Fruit fly (Drosophila melanogaster) whole organism, prepupa: Measurements from ENCODE around the gene Cyp4ac2.

Source experiments
- CG10631 ChIP-seq: fragments of 200-800 bp; sonication (Bioruptor generic); optimal IDR thresholded peaks from 2 replicates; lab custom pipeline; 2016; ENCODE audit warnings: missing biosample characterization, missing genetic modification characterization
- CG11294 ChIP-seq: fragments of 200-800 bp; sonication (Bioruptor generic); IDR thresholded peaks from 2 replicates; pipeline ENCODE4 v1.3.6; 2022; ENCODE audit warnings: missing biosample characterization, missing genetic modification characterization
- CG11902 ChIP-seq: fragments of 200-800 bp; sonication (Bioruptor generic); optimal IDR thresholded peaks from 3 replicates; lab custom pipeline; 2016; ENCODE audit warnings: missing biosample characterization, missing genetic modification characterization
- CG1621 ChIP-seq: fragments of 200-800 bp; sonication (Bioruptor generic); optimal IDR thresholded peaks from 3 replicates; lab custom pipeline; 2018; ENCODE audit warnings: missing biosample characterization, mild to moderate bottlenecking, missing genetic modification characterization
- CG3032 ChIP-seq: fragments of 200-800 bp; optimal IDR thresholded peaks from 2 replicates; lab custom pipeline; 2019; ENCODE audit warnings: missing biosample characterization, mild to moderate bottlenecking, missing genetic modification characterization, moderate library complexity
- CG31627 ChIP-seq: fragments of 200-800 bp; sonication (Bioruptor generic); optimal IDR thresholded peaks from 3 replicates; lab custom pipeline; 2016; ENCODE audit warnings: missing biosample characterization, missing genetic modification characterization
- CG32006 ChIP-seq: fragments of 200-800 bp; sonication (Bioruptor generic); optimal IDR thresholded peaks from 3 replicates; lab custom pipeline; 2017; ENCODE audit warnings: missing biosample characterization, mild to moderate bottlenecking, missing genetic modification characterization
- CG34406 ChIP-seq: fragments of 200-800 bp; sonication (Bioruptor generic); optimal IDR thresholded peaks from 3 replicates; lab custom pipeline; 2016; ENCODE audit warnings: missing biosample characterization, missing genetic modification characterization
- CG6163 ChIP-seq: fragments of 200-800 bp; sonication (Bioruptor generic); IDR thresholded peaks from 3 replicates; pipeline ENCODE4 v1.3.6; 2022; ENCODE audit warnings: missing biosample characterization, missing genetic modification characterization
- CG6276 ChIP-seq: fragments of 200-800 bp; sonication (Bioruptor generic); optimal IDR thresholded peaks from 2 replicates; lab custom pipeline; 2017; ENCODE audit warnings: missing biosample characterization, mild to moderate bottlenecking, missing genetic modification characterization
- CG6792 ChIP-seq: fragments of 200-800 bp; sonication (Bioruptor generic); optimal IDR thresholded peaks from 3 replicates; lab custom pipeline; 2016; ENCODE audit warnings: missing biosample characterization, missing genetic modification characterization
- CG6808 ChIP-seq: fragments of 200-800 bp; sonication (Bioruptor generic); optimal IDR thresholded peaks from 3 replicates; lab custom pipeline; 2017; ENCODE audit warnings: missing biosample characterization, missing genetic modification characterization, mild to moderate bottlenecking, moderate library complexity, missing genetic modification reagents
- CG6854 ChIP-seq: fragments of 200-800 bp; sonication (Bioruptor generic); optimal IDR thresholded peaks from 2 replicates; lab custom pipeline; 2017; ENCODE audit warnings: missing biosample characterization, mild to moderate bottlenecking, missing genetic modification characterization
- CG7368 ChIP-seq: fragments of 200-800 bp; sonication (Bioruptor generic); optimal IDR thresholded peaks from 3 replicates; lab custom pipeline; 2016; ENCODE audit warnings: missing biosample characterization, missing genetic modification characterization
- CG8119 ChIP-seq: fragments of 200-800 bp; sonication (Bioruptor generic); IDR thresholded peaks from 3 replicates; pipeline ENCODE4 v1.3.6; 2022; ENCODE audit warnings: missing biosample characterization, missing genetic modification characterization
- CG8319 ChIP-seq: fragments of 200-800 bp; sonication (Bioruptor generic); optimal IDR thresholded peaks from 3 replicates; lab custom pipeline; 2016; ENCODE audit warnings: missing biosample characterization, missing genetic modification characterization
- CG8632 ChIP-seq: fragments of 200-800 bp; sonication (Bioruptor generic); optimal IDR thresholded peaks from 3 replicates; lab custom pipeline; 2016; ENCODE audit warnings: missing biosample characterization, missing genetic modification characterization
- CG9139 ChIP-seq: fragments of 200-800 bp; sonication (Bioruptor generic); optimal IDR thresholded peaks from 3 replicates; lab custom pipeline; 2017; ENCODE audit warnings: missing biosample characterization, mild to moderate bottlenecking, missing genetic modification characterization
- Eip75B ChIP-seq: fragments of 200-800 bp; sonication (Bioruptor generic); optimal IDR thresholded peaks from 3 replicates; lab custom pipeline; 2016; ENCODE audit warnings: missing biosample characterization, missing genetic modification characterization
- Eip78C ChIP-seq: fragments of 200-800 bp; sonication (Bioruptor generic); peaks from one replicate; lab custom pipeline; 2016; ENCODE audit warnings: missing biosample characterization, missing genetic modification characterization
- Eip93F ChIP-seq: fragments of 200-800 bp; sonication (Bioruptor generic); optimal IDR thresholded peaks from 2 replicates; lab custom pipeline; 2016; ENCODE audit warnings: missing biosample characterization, mild to moderate bottlenecking, missing genetic modification characterization
- Ets96B ChIP-seq: fragments of 200-800 bp; optimal IDR thresholded peaks from 2 replicates; lab custom pipeline; 2019; ENCODE audit warnings: missing biosample characterization, mild to moderate bottlenecking, missing genetic modification characterization, moderate library complexity
- Gug ChIP-seq: fragments of 200-800 bp; sonication (Bioruptor generic); IDR thresholded peaks from 2 replicates; pipeline ENCODE4 v1.3.6; 2022; ENCODE audit warnings: missing biosample characterization, missing genetic modification characterization
- Hr38 ChIP-seq: sonication (Bioruptor generic); optimal IDR thresholded peaks from 2 replicates; lab custom pipeline; 2016; ENCODE audit warnings: missing biosample characterization, missing genetic modification characterization
- Hr39 ChIP-seq: fragments of 200-800 bp; sonication (Bioruptor generic); optimal IDR thresholded peaks from 2 replicates; lab custom pipeline; 2016; ENCODE audit warnings: missing biosample characterization, missing genetic modification characterization
- Met ChIP-seq: fragments of 200-800 bp; sonication (Bioruptor generic); optimal IDR thresholded peaks from 3 replicates; lab custom pipeline; 2016; ENCODE audit warnings: missing biosample characterization, missing genetic modification characterization
- OdsH ChIP-seq: fragments of 200-800 bp; sonication (Bioruptor generic); optimal IDR thresholded peaks from 3 replicates; lab custom pipeline; 2016; ENCODE audit warnings: missing biosample characterization, missing genetic modification characterization
- Smox ChIP-seq: fragments of 200-800 bp; sonication (Bioruptor generic); optimal IDR thresholded peaks from 3 replicates; lab custom pipeline; 2016; ENCODE audit warnings: missing biosample characterization, missing genetic modification characterization
- Sox14 ChIP-seq: fragments of 200-800 bp; sonication (Bioruptor generic); optimal IDR thresholded peaks from 3 replicates; lab custom pipeline; 2016; ENCODE audit warnings: missing biosample characterization, missing genetic modification characterization
- Sox15 ChIP-seq: fragments of 200-800 bp; sonication (Bioruptor generic); optimal IDR thresholded peaks from 3 replicates; lab custom pipeline; 2016; ENCODE audit warnings: missing biosample characterization, missing genetic modification characterization
- achi ChIP-seq: fragments of 200-800 bp; sonication (Bioruptor generic); optimal IDR thresholded peaks from 3 replicates; lab custom pipeline; 2016; ENCODE audit warnings: missing biosample characterization, missing genetic modification characterization
- cyc ChIP-seq: fragments of 200-800 bp; sonication (Bioruptor generic); optimal IDR thresholded peaks from 3 replicates; lab custom pipeline; 2016; ENCODE audit warnings: missing biosample characterization, missing genetic modification characterization
- dac ChIP-seq: fragments of 200-800 bp; sonication (Bioruptor generic); optimal IDR thresholded peaks from 2 replicates; lab custom pipeline; 2017; ENCODE audit warnings: missing biosample characterization, mild to moderate bottlenecking, missing genetic modification characterization
- dsx ChIP-seq: fragments of 200-800 bp; optimal IDR thresholded peaks from 3 replicates; lab custom pipeline; 2019; ENCODE audit warnings: missing biosample characterization, mild to moderate bottlenecking, missing genetic modification characterization, moderate library complexity; ENCODE audit not compliant: poor library complexity, severe bottlenecking
- eg ChIP-seq: fragments of 200-800 bp; sonication (Bioruptor generic); IDR thresholded peaks from 3 replicates; pipeline ENCODE4 v1.3.6; 2022; ENCODE audit warnings: missing biosample characterization, missing genetic modification characterization
- esn ChIP-seq: fragments of 200-800 bp; sonication (Bioruptor generic); optimal IDR thresholded peaks from 2 replicates; lab custom pipeline; 2016; ENCODE audit warnings: missing biosample characterization, mild to moderate bottlenecking, missing genetic modification characterization, moderate library complexity
- fd59A ChIP-seq: fragments of 200-800 bp; sonication (Bioruptor generic); optimal IDR thresholded peaks from 2 replicates; lab custom pipeline; 2017; ENCODE audit warnings: missing biosample characterization, mild to moderate bottlenecking, missing genetic modification characterization, missing genetic modification reagents
- fd85E ChIP-seq: fragments of 200-800 bp; sonication (Bioruptor generic); optimal IDR thresholded peaks from 3 replicates; lab custom pipeline; 2016; ENCODE audit warnings: missing biosample characterization, missing genetic modification characterization
- fkh ChIP-seq: fragments of 200-800 bp; sonication (Bioruptor generic); optimal IDR thresholded peaks from 3 replicates; lab custom pipeline; 2017; ENCODE audit warnings: missing biosample characterization, mild to moderate bottlenecking, missing genetic modification characterization, moderate library complexity
- lz ChIP-seq: fragments of 200-800 bp; sonication (Bioruptor generic); optimal IDR thresholded peaks from 3 replicates; lab custom pipeline; 2016; ENCODE audit warnings: missing biosample characterization, missing genetic modification characterization
- net ChIP-seq: fragments of 200-800 bp; sonication (Bioruptor generic); optimal IDR thresholded peaks from 3 replicates; lab custom pipeline; 2016; ENCODE audit warnings: missing biosample characterization, missing genetic modification characterization
- pdm3 ChIP-seq: fragments of 200-800 bp; sonication (Bioruptor generic); optimal IDR thresholded peaks from 3 replicates; lab custom pipeline; 2016; ENCODE audit warnings: missing biosample characterization, missing genetic modification characterization
- salr ChIP-seq, 2 experiments: fragments of 200-800 bp; sonication (Bioruptor generic); optimal IDR thresholded peaks; 3 replicates each; lab custom pipeline; 2016 to 2018; ENCODE audit warnings: missing biosample characterization in 2 of 2, missing genetic modification characterization in 2 of 2, mild to moderate bottlenecking in 1 of 2
- spab ChIP-seq: fragments of 200-800 bp; sonication (Bioruptor generic); optimal IDR thresholded peaks from 2 replicates; lab custom pipeline; 2017; ENCODE audit warnings: missing biosample characterization, mild to moderate bottlenecking, missing genetic modification characterization, missing genetic modification reagents
- ss ChIP-seq, 2 experiments: fragments of 200-800 bp; sonication (Bioruptor generic); optimal IDR thresholded peaks; 2 replicates in 1 of 2; 3 replicates in 1 of 2; lab custom pipeline; 2017 to 2018; ENCODE audit warnings: mild to moderate bottlenecking in 2 of 2, missing biosample characterization in 2 of 2, missing genetic modification characterization in 2 of 2, moderate library complexity in 1 of 2
- svp ChIP-seq: fragments of 200-800 bp; sonication (Bioruptor generic); peaks from one replicate; lab custom pipeline; 2016; ENCODE audit warnings: missing biosample characterization, missing genetic modification characterization
- vri ChIP-seq: fragments of 200-800 bp; sonication (Bioruptor generic); optimal IDR thresholded peaks from 3 replicates; lab custom pipeline; 2016; ENCODE audit warnings: missing biosample characterization, mild to moderate bottlenecking, missing genetic modification characterization

Gene Cyp4ac2

DNA sequence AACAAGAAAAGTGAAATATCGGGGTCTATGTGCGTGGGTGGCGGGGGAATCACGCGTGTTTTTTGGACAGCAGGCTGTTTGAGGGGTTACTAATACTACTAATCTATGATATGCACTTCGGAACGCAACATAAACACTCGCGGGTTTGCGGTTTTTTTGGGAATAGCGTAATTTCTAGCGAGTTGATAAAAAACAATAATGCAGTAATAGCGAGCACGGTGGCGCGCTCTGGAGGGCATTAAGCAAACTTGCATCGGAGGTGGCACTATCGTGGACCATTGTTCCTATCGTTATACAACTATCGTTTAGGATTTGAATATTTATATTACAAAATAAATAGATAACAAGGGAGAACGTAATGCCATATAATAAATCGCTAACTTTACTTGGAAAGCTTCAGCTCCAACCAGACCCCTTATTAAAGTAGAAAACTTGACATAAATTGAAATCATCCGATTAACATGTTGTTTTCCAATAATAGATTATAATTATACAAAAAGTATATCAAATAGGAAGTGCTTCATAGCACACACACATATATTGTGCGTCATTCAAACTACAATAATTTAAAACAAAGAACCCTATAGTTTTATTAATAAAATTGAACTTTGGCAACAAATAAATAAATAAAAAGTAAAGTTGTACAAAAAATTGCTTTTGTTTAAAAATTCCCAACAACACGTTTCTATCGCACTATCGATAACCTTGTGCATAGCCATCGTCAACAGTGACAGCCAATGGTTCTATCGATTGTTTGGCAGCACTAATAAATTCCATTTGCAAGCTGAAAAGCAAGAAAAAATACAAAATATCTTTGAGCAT lies 12.3 kb downstream of the Cyp4ac2 start, which contains the start of the genes Nin and Bub1:
Gene Nin, minus strand, starts transcription at position 240 of the 822 bp plus-strand sequence.
Gene Bub1, plus strand, starts transcription at position 557 of the 822 bp plus-strand sequence.
- TF ChIP-seq eg (GFP tag; lab: Robert Waterston, UW) (no peak), cyc (peak; percentile 17), Met (GFP tag; lab: Kevin White, UChicago) (no peak), CG3032 (tag; lab: Kevin White, UChicago) (peak; percentile 31), achi (peak; percentile 59), ss (GFP tag; optimal IDR thresholded peaks at IDR 0.05; lab: Kevin White, UChicago) (no peak), CG8319 (GFP tag; lab: Kevin White, UChicago) (no peak), svp (GFP tag; lab: Kevin White, UChicago) (no peak), CG6163 (GFP tag; lab: Robert Waterston, UW) (peak; percentile 60), CG8632 (GFP tag; lab: Kevin White, UChicago) (no peak), Eip93F (GFP tag; lab: Kevin White, UChicago) (no peak), CG11902 (GFP tag; lab: Kevin White, UChicago) (peak; percentile 2), CG32006 (no peak), CG34406 (peak; percentile 17), CG6808 (no peak), Eip75B (no peak), vri (GFP tag; lab: Kevin White, UChicago) (peak; percentile 88), fd59A (GFP tag; lab: Kevin White, UChicago) (no peak), Smox (no peak), fkh (GFP tag; lab: Kevin White, UChicago) (peak; percentile 67), CG6854 (GFP tag; lab: Kevin White, UChicago) (no peak), OdsH (GFP tag; lab: Kevin White, UChicago) (no peak), salr (GFP tag; optimal IDR thresholded peaks at IDR 0.05; lab: Kevin White, UChicago) (no peak), CG31627 (GFP tag; lab: Kevin White, UChicago) (peak; percentile 23), lz (GFP tag; lab: Kevin White, UChicago) (peak; percentile 49), Eip78C (peak; percentile 80), Sox14 (GFP tag; lab: Kevin White, UChicago) (peak; percentile 33), Hr39 (GFP tag; lab: Kevin White, UChicago) (peak; percentile 30), net (GFP tag; lab: Kevin White, UChicago) (no peak), CG6276 (GFP tag; lab: Kevin White, UChicago) (no peak), Sox15 (GFP tag; lab: Kevin White, UChicago) (peak; percentile 22), esn (GFP tag; lab: Kevin White, UChicago) (peak; percentile 64), CG1621 (tag; lab: Kevin White, UChicago) (no peak), pdm3 (GFP tag; lab: Kevin White, UChicago) (no peak), dac (no peak), CG8119 (GFP tag; lab: Robert Waterston, UW) (no peak)

DNA sequence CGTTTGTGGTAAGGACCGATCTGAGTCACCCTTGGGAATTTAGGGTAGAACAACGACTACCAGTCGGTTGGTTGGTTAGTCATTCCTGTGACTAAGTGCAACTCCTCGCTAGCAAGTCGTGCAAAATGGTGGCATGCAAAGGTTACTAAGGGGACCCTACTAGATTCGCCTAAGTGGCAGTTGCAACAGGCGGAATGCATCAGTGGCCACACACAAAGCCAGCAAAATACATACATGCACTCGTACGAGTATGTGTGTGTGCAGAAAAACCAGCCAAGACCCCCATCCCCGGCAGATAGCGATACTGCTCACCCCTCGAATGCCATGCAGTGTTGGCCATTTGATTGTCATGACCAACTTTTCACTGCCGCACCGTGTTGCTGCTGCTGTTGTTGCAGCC lies 18.6 kb downstream of the Cyp4ac2 start:
- TF ChIP-seq CG8632 (GFP tag; lab: Kevin White, UChicago) (no peak), CG11294 (no peak), dsx (peak; percentile 10), Met (GFP tag; lab: Kevin White, UChicago) (no peak), CG6808 (peak; percentile 38), Ets96B (tag; lab: Kevin White, UChicago) (peak; percentile 7), Eip93F (GFP tag; lab: Kevin White, UChicago) (no peak), CG6854 (GFP tag; lab: Kevin White, UChicago) (no peak), Sox15 (GFP tag; lab: Kevin White, UChicago) (no peak), CG7368 (GFP tag; lab: Kevin White, UChicago) (no peak), cyc (no peak), Smox (no peak), ss (GFP tag; optimal IDR thresholded peaks at IDR 0.05; lab: Kevin White, UChicago) (peak; percentile 40 to 89), Eip78C (peak; percentile 28), CG8319 (GFP tag; lab: Kevin White, UChicago) (no peak), spab (GFP tag; lab: Kevin White, UChicago) (peak; percentile 11), Hr38 (GFP tag; lab: Kevin White, UChicago) (no peak), OdsH (GFP tag; lab: Kevin White, UChicago) (no peak), CG6792 (GFP tag; lab: Kevin White, UChicago) (no peak), fd85E (GFP tag; lab: Kevin White, UChicago) (no peak), net (GFP tag; lab: Kevin White, UChicago) (no peak), fd59A (GFP tag; lab: Kevin White, UChicago) (no peak), salr (GFP tag; optimal IDR thresholded peaks at IDR 0.05; lab: Kevin White, UChicago) (no peak), CG9139 (GFP tag; lab: Kevin White, UChicago) (no peak), CG10631 (no peak), Gug (GFP tag; lab: Robert Waterston, UW) (no peak), esn (GFP tag; lab: Kevin White, UChicago) (no peak), CG31627 (GFP tag; lab: Kevin White, UChicago) (no peak)
